Fruit fly (Drosophila melanogaster) whole organism, embryonic: Measurements from ENCODE around the gene Fancl.

ENCODE experiments used
- Abd-B ChIP-seq: fragments of 200-800 bp; sonication (Bioruptor generic); optimal IDR thresholded peaks from 2 replicates; lab custom pipeline; 2018; ENCODE audit warnings: missing biosample characterization, mild to moderate bottlenecking, missing genetic modification characterization, moderate library complexity
- Bteb2 ChIP-seq: fragments of 200-800 bp; sonication (Bioruptor generic); optimal IDR thresholded peaks from 2 replicates; lab custom pipeline; 2016; ENCODE audit warnings: missing biosample characterization, missing genetic modification characterization
- CG10209 ChIP-seq: fragments of 200-800 bp; sonication (Bioruptor generic); optimal IDR thresholded peaks from 3 replicates; lab custom pipeline; 2017; ENCODE audit warnings: missing biosample characterization, mild to moderate bottlenecking, missing genetic modification characterization, missing genetic modification reagents
- CG11093 ChIP-seq: fragments of 200-800 bp; sonication (Bioruptor generic); IDR thresholded peaks from 3 replicates; pipeline ENCODE4 v1.3.6; 2022; ENCODE audit warnings: missing biosample characterization, missing genetic modification characterization
- CG1233 ChIP-seq: fragments of 200-800 bp; sonication (Bioruptor generic); optimal IDR thresholded peaks from 4 replicates; lab custom pipeline; 2018; ENCODE audit warnings: missing biosample characterization, mild to moderate bottlenecking, missing genetic modification characterization
- CG13894 ChIP-seq: fragments of 200-800 bp; sonication (Bioruptor generic); optimal IDR thresholded peaks from 3 replicates; lab custom pipeline; 2018; ENCODE audit warnings: missing biosample characterization, mild to moderate bottlenecking, missing genetic modification characterization, moderate library complexity
- CG15073 ChIP-seq: fragments of 200-800 bp; sonication (Bioruptor generic); optimal IDR thresholded peaks from 2 replicates; lab custom pipeline; 2016; ENCODE audit warnings: missing biosample characterization, missing genetic modification characterization
- CG15514 ChIP-seq: fragments of 200-800 bp; sonication (Bioruptor generic); optimal IDR thresholded peaks from 3 replicates; lab custom pipeline; 2017; ENCODE audit warnings: missing biosample characterization, missing genetic modification characterization, mild to moderate bottlenecking, moderate library complexity, missing genetic modification reagents
- CG17361 ChIP-seq: fragments of 200-800 bp; sonication (Bioruptor generic); IDR thresholded peaks from 3 replicates; pipeline ENCODE4 v1.3.6; 2022; ENCODE audit warnings: missing biosample characterization, missing genetic modification characterization
- CG31365 ChIP-seq: fragments of 200-800 bp; sonication (Bioruptor generic); optimal IDR thresholded peaks from 2 replicates; lab custom pipeline; 2018; ENCODE audit warnings: missing biosample characterization, mild to moderate bottlenecking, missing genetic modification characterization
- CG31388 ChIP-seq: fragments of 200-800 bp; sonication (Bioruptor generic); optimal IDR thresholded peaks from 2 replicates; lab custom pipeline; 2016; ENCODE audit warnings: missing biosample characterization, missing genetic modification characterization
- CG3163 ChIP-seq: fragments of 200-800 bp; sonication (Bioruptor generic); optimal IDR thresholded peaks from 3 replicates; lab custom pipeline; 2016; ENCODE audit warnings: missing biosample characterization, missing genetic modification characterization
- CG3847 ChIP-seq: fragments of 200-800 bp; sonication (Bioruptor generic); IDR thresholded peaks from 2 replicates; pipeline ENCODE4 v1.3.6; 2022; ENCODE audit warnings: missing biosample characterization, missing genetic modification characterization
- CG5180 ChIP-seq: fragments of 200-800 bp; sonication (Bioruptor generic); optimal IDR thresholded peaks from 3 replicates; lab custom pipeline; 2017; ENCODE audit warnings: missing biosample characterization, missing genetic modification characterization, mild to moderate bottlenecking, moderate library complexity, missing genetic modification reagents
- CG6683 ChIP-seq: fragments of 200-800 bp; sonication (Bioruptor generic); optimal IDR thresholded peaks from 2 replicates; lab custom pipeline; 2017; ENCODE audit warnings: missing biosample characterization, mild to moderate bottlenecking, missing genetic modification characterization, missing genetic modification reagents
- CG7963 ChIP-seq: fragments of 200-800 bp; sonication (Bioruptor generic); IDR thresholded peaks from 3 replicates; pipeline ENCODE4 v1.3.6; 2022; ENCODE audit warnings: missing biosample characterization, missing genetic modification characterization; ENCODE audit not compliant: partially characterized antibody
- CG8089 ChIP-seq: fragments of 200-800 bp; sonication (Bioruptor generic); optimal IDR thresholded peaks from 3 replicates; lab custom pipeline; 2016; ENCODE audit warnings: missing biosample characterization, missing genetic modification characterization
- CG8478 ChIP-seq: fragments of >200 bp; optimal IDR thresholded peaks from 2 replicates; lab custom pipeline; 2018
- CG8944 ChIP-seq: fragments of 200-800 bp; sonication (Bioruptor generic); optimal IDR thresholded peaks from 3 replicates; lab custom pipeline; 2016; ENCODE audit warnings: missing biosample characterization, missing genetic modification characterization
- CG9437 ChIP-seq: fragments of 200-800 bp; sonication (Bioruptor generic); optimal IDR thresholded peaks from 2 replicates; lab custom pipeline; 2018; ENCODE audit warnings: missing biosample characterization, mild to moderate bottlenecking, missing genetic modification characterization
- Deaf1 ChIP-seq: fragments of 200-800 bp; optimal IDR thresholded peaks from 3 replicates; lab custom pipeline; 2019; ENCODE audit warnings: missing biosample characterization, mild to moderate bottlenecking, missing genetic modification characterization, moderate library complexity
- Fer3 ChIP-seq: fragments of 200-800 bp; sonication (Bioruptor generic); optimal IDR thresholded peaks from 2 replicates; lab custom pipeline; 2018; ENCODE audit warnings: missing biosample characterization, mild to moderate bottlenecking, missing genetic modification characterization, moderate library complexity
- GATAe ChIP-seq: fragments of 200-800 bp; sonication (Bioruptor generic); conservative IDR thresholded peaks from 2 replicates; pipeline ENCODE4 v1.3.6; 2022; ENCODE audit warnings: missing biosample characterization, missing genetic modification characterization
- HLH4C ChIP-seq: fragments of 200-800 bp; sonication (Bioruptor generic); IDR thresholded peaks from 3 replicates; pipeline ENCODE4 v1.3.6; 2022; ENCODE audit warnings: missing biosample characterization, missing genetic modification characterization; ENCODE audit not compliant: partially characterized antibody
- Hr51 ChIP-seq, 2 experiments: fragments of 200-800 bp; sonication (Bioruptor generic); optimal IDR thresholded peaks; 2 replicates in 1 of 2; 3 replicates in 1 of 2; lab custom pipeline; 2016 to 2018; ENCODE audit warnings: missing biosample characterization in 2 of 2, missing genetic modification characterization in 2 of 2, mild to moderate bottlenecking in 1 of 2, moderate library complexity in 1 of 2
- NFAT ChIP-seq: fragments of 200-800 bp; sonication (Bioruptor generic); IDR thresholded peaks from 2 replicates; pipeline ENCODE4 v1.3.6; 2022; ENCODE audit warnings: missing biosample characterization, missing genetic modification characterization
- Oaz ChIP-seq: fragments of 200-800 bp; sonication (Bioruptor generic); IDR thresholded peaks from 2 replicates; pipeline ENCODE4 v1.3.6; 2022; ENCODE audit warnings: missing biosample characterization, missing genetic modification characterization
- Scr ChIP-seq: fragments of 200-800 bp; sonication (Bioruptor generic); IDR thresholded peaks from 2 replicates; pipeline ENCODE4 v1.3.6; 2022; ENCODE audit warnings: missing biosample characterization, missing genetic modification characterization; ENCODE audit not compliant: partially characterized antibody
- Stat92E ChIP-seq, 3 experiments: fragments of >200 bp in 2 of 3; fragments of 200-800 bp in 1 of 3; sonication (Bioruptor generic) in 1 of 3; optimal IDR thresholded peaks; 2 replicates each; lab custom pipeline; 2017 to 2019; ENCODE audit warnings: missing biosample characterization in 3 of 3, missing genetic modification characterization in 3 of 3, mild to moderate bottlenecking in 1 of 3, moderate library complexity in 1 of 3
- chn ChIP-seq: fragments of 200-800 bp; sonication (Bioruptor generic); optimal IDR thresholded peaks from 2 replicates; lab custom pipeline; 2016; ENCODE audit warnings: missing biosample characterization, missing genetic modification characterization
- crp ChIP-seq, 2 experiments: fragments of 200-800 bp; sonication (Bioruptor generic); optimal IDR thresholded peaks; 2 replicates in 1 of 2; 3 replicates in 1 of 2; lab custom pipeline; 2017; ENCODE audit warnings: missing biosample characterization in 2 of 2, missing genetic modification characterization in 2 of 2, mild to moderate bottlenecking in 1 of 2, moderate library complexity in 1 of 2
- dysf ChIP-seq: fragments of 200-800 bp; sonication (Bioruptor generic); IDR thresholded peaks from 3 replicates; pipeline ENCODE4 v1.3.6; 2022; ENCODE audit warnings: missing biosample characterization, missing genetic modification characterization
- fd3F ChIP-seq: fragments of 200-800 bp; sonication (Bioruptor generic); optimal IDR thresholded peaks from 2 replicates; lab custom pipeline; 2018; ENCODE audit warnings: missing biosample characterization, mild to moderate bottlenecking, missing genetic modification characterization, moderate library complexity
- gsb ChIP-seq: fragments of 200-800 bp; sonication (Bioruptor generic); IDR thresholded peaks from 2 replicates; pipeline ENCODE4 v1.3.6; 2022; ENCODE audit warnings: missing biosample characterization, missing genetic modification characterization
- ham ChIP-seq: fragments of 200-800 bp; sonication (Bioruptor generic); IDR thresholded peaks from 2 replicates; pipeline ENCODE4 v1.3.6; 2022; ENCODE audit warnings: missing biosample characterization, missing genetic modification characterization
- jumu ChIP-seq: fragments of 200-800 bp; sonication (Bioruptor generic); optimal IDR thresholded peaks from 3 replicates; lab custom pipeline; 2016; ENCODE audit warnings: missing biosample characterization, missing genetic modification characterization
- kni ChIP-seq: fragments of 200-800 bp; sonication (Bioruptor generic); optimal IDR thresholded peaks from 3 replicates; lab custom pipeline; 2017; ENCODE audit warnings: mild to moderate bottlenecking, missing biosample characterization, missing genetic modification reagents, missing genetic modification characterization
- knrl ChIP-seq: fragments of 200-800 bp; sonication (Bioruptor generic); IDR thresholded peaks from 3 replicates; pipeline ENCODE4 v1.3.6; 2022; ENCODE audit warnings: missing biosample characterization, missing genetic modification characterization; ENCODE audit not compliant: partially characterized antibody
- lov ChIP-seq, 2 experiments: fragments of 200-800 bp in 1 of 2; fragments of >200 bp in 1 of 2; sonication (Bioruptor generic) in 1 of 2; IDR thresholded peaks in 1 of 2; optimal IDR thresholded peaks in 1 of 2; 2 replicates in 1 of 2; 3 replicates in 1 of 2; pipeline versions ENCODE4 v1.3.6 to Lab custom; 2017 to 2022; ENCODE audit warnings: missing biosample characterization in 1 of 2, missing genetic modification characterization in 1 of 2
- nerfin-2 ChIP-seq: fragments of 200-800 bp; sonication (Bioruptor generic); IDR thresholded peaks from 2 replicates; pipeline ENCODE4 v1.3.6; 2022; ENCODE audit warnings: missing biosample characterization, missing genetic modification characterization; ENCODE audit not compliant: partially characterized antibody
- otp ChIP-seq: fragments of 200-800 bp; sonication (Bioruptor generic); IDR thresholded peaks from 3 replicates; pipeline ENCODE4, ENCODE4 v1.3.6; 2022; ENCODE audit warnings: missing biosample characterization, missing genetic modification characterization
- pb ChIP-seq: fragments of 200-800 bp; sonication (Bioruptor generic); optimal IDR thresholded peaks from 3 replicates; lab custom pipeline; 2016; ENCODE audit warnings: missing biosample characterization, missing genetic modification characterization
- sqz ChIP-seq: fragments of 200-800 bp; sonication (Bioruptor generic); optimal IDR thresholded peaks from 3 replicates; lab custom pipeline; 2018; ENCODE audit warnings: missing biosample characterization, mild to moderate bottlenecking, missing genetic modification characterization
- sr ChIP-seq: fragments of 200-800 bp; sonication (Bioruptor generic); IDR thresholded peaks from 3 replicates; pipeline ENCODE4 v1.3.6; 2022; ENCODE audit warnings: missing biosample characterization, missing genetic modification characterization
- tx ChIP-seq: fragments of 200-800 bp; sonication (Bioruptor generic); optimal IDR thresholded peaks from 2 replicates; lab custom pipeline; 2016; ENCODE audit warnings: missing biosample characterization, missing genetic modification characterization
- vfl ChIP-seq: fragments of 200-800 bp; sonication (Bioruptor generic); optimal IDR thresholded peaks from 2 replicates; lab custom pipeline; 2016; ENCODE audit warnings: missing biosample characterization, missing genetic modification characterization
- wek ChIP-seq: fragments of 200-800 bp; sonication (Bioruptor generic); optimal IDR thresholded peaks from 3 replicates; lab custom pipeline; 2018; ENCODE audit warnings: missing biosample characterization, mild to moderate bottlenecking, missing genetic modification characterization, moderate library complexity

Gene Fancl

DNA sequence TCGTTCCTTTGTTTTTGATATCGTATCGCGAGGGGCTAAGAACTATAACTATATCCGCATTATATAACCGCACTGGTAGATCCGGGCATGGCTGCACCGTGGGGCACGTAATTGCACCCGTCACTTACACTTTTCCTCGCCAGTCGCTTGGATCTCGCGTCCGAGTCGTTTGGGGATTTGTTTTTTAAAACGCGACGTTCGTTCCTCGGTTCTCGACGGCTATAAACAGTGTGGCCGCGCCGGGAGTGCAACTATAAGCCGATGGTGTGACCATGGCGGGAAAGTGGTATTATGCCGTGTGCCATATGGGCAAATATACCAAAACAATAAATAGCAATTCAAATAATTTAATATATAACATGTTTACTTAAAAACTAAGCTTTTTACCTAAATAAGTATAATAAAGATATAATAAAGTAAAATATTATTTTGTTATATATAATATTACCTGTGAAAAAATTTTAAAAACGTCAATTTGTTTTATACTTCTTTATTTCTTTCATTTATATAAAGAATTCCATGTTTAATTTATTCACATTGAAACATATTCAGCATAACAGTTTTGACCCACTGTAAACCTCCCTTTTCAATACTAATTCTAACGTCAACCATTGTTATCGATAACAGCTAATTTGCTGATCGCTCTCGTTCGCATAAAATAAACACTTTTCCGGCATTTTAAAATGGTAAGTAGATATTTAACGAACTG lies 9.9 kb downstream of the Fancl start, which contains the start of the genes Mical and CG3909 (continued):
- TF ChIP-seq CG9437: peak; percentile 77
- no peak for TF ChIP-seq CG8478
- no peak for TF ChIP-seq kni (GFP tag; lab: Kevin White, UChicago)
- TF ChIP-seq CG1233 (GFP tag; lab: Kevin White, UChicago): peak; percentile 76
- TF ChIP-seq sqz (GFP tag; lab: Kevin White, UChicago): no peak
- peak; percentile 12; the same call in 1 of the 3 replicates for TF ChIP-seq sr (GFP tag; lab: Robert Waterston, UW)
- peak; percentile 90 for TF ChIP-seq dysf (GFP tag; lab: Robert Waterston, UW)
- TF ChIP-seq gsb (GFP tag; lab: Robert Waterston, UW): peak; percentile 76
- TF ChIP-seq chn (GFP tag; lab: Kevin White, UChicago): no peak
- peak; percentile 84 for TF ChIP-seq Deaf1 (tag; lab: Kevin White, UChicago)
- peak; percentile 54 for TF ChIP-seq Scr (GFP tag; lab: Robert Waterston, UW)
- peak; percentile 21; the same call in 1 of the 3 replicates for TF ChIP-seq knrl
- peak; percentile 81 for TF ChIP-seq Abd-B (GFP tag; lab: Kevin White, UChicago)
- peak; percentile 76 for TF ChIP-seq CG10209 (GFP tag; lab: Kevin White, UChicago)
- TF ChIP-seq CG11093: peak; percentile 69; the same call in 2 of the 3 replicates
- TF ChIP-seq CG8089: no peak
- TF ChIP-seq lov (optimal IDR thresholded peaks at IDR 0.05; lab: Kevin White, UChicago): no peak
- peak; percentile 72; the same call in 1 of the 3 replicates for TF ChIP-seq lov (GFP tag; IDR thresholded peaks at IDR 0.05; lab: Robert Waterston, UW)
- peak; percentile 28 for TF ChIP-seq vfl (GFP tag; lab: Kevin White, UChicago)
- peak; percentile 43 for TF ChIP-seq tx (GFP tag; lab: Kevin White, UChicago)
- peak; percentile 86 for TF ChIP-seq CG3847 (GFP tag; lab: Robert Waterston, UW)
- peak; percentile 49 for TF ChIP-seq Bteb2 (GFP tag; lab: Kevin White, UChicago)
- TF ChIP-seq CG5180: peak; percentile 32
- peak; percentile 82 for TF ChIP-seq fd3F
- TF ChIP-seq CG31365 (tag; lab: Kevin White, UChicago): peak; percentile 4
- no peak for TF ChIP-seq pb (GFP tag; lab: Kevin White, UChicago)
- peak; percentile 84 for TF ChIP-seq nerfin-2 (GFP tag; lab: Robert Waterston, UW)
- no peak for TF ChIP-seq GATAe (GFP tag; lab: Robert Waterston, UW)
- peak; percentile 65 for TF ChIP-seq CG6683 (GFP tag; lab: Kevin White, UChicago)
- no peak for TF ChIP-seq CG15073 (GFP tag; lab: Kevin White, UChicago)
- TF ChIP-seq crp (GFP tag; optimal IDR thresholded peaks at IDR 0.05; lab: Kevin White, UChicago): peak in 1 of 2 experiments; percentile 58
- peak; percentile 64 for TF ChIP-seq HLH4C (GFP tag; lab: Robert Waterston, UW)
- peak; percentile 76 for TF ChIP-seq Oaz (GFP tag; lab: Robert Waterston, UW)
- TF ChIP-seq Hr51 (GFP tag; optimal IDR thresholded peaks at IDR 0.05; lab: Kevin White, UChicago): peak; percentile 5 to 90
- TF ChIP-seq wek (GFP tag; lab: Kevin White, UChicago): no peak
- TF ChIP-seq Fer3 (tag; lab: Kevin White, UChicago): peak; percentile 88
- TF ChIP-seq CG3163 (GFP tag; lab: Kevin White, UChicago): no peak
- TF ChIP-seq CG8944 (GFP tag; lab: Kevin White, UChicago): no peak
- peak; percentile 46; the same call in 1 of the 2 replicates for TF ChIP-seq ham (GFP tag; lab: Robert Waterston, UW)
- peak; percentile 87 for TF ChIP-seq otp (GFP tag; lab: Robert Waterston, UW)
- TF ChIP-seq CG7963 (GFP tag; lab: Robert Waterston, UW): no peak; the same call in 2 of the 3 replicates
- peak; percentile 94 for TF ChIP-seq NFAT (GFP tag; lab: Robert Waterston, UW)
- TF ChIP-seq Stat92E (GFP tag; optimal IDR thresholded peaks at IDR 0.05; lab: Kevin White, UChicago): peak in 1 of 3 experiments; percentile 40
- peak; percentile 92 for TF ChIP-seq CG17361 (GFP tag; lab: Robert Waterston, UW)
- TF ChIP-seq jumu (GFP tag; lab: Kevin White, UChicago): peak; percentile 27
- peak; percentile 59 for TF ChIP-seq CG15514 (GFP tag; lab: Kevin White, UChicago)
- TF ChIP-seq CG13894 (tag; lab: Kevin White, UChicago): peak; percentile 87
- peak; percentile 65 for TF ChIP-seq CG31388
